Worm (Caenorhabditis elegans) whole organism, L2 larva: Measurements from ENCODE around the gene K01H12.4.

Experiments
- ama-1 ChIP-seq: fragments of 150-350 bp; optimal IDR thresholded peaks from 2 replicates; lab custom pipeline; 2018; ENCODE audit warnings: inconsistent platforms
- ceh-82 ChIP-seq: fragments of 150-350 bp; optimal IDR thresholded peaks from 2 replicates; lab custom pipeline; 2014; ENCODE audit warnings: missing biosample characterization, missing genetic modification characterization
- dmd-4 ChIP-seq: sonication (generic microtip); optimal IDR thresholded peaks from 2 replicates; lab custom pipeline; 2017; ENCODE audit warnings: missing biosample characterization, missing genetic modification characterization
- lin-11 ChIP-seq: fragments of 150-350 bp; sonication (generic microtip); optimal IDR thresholded peaks from 2 replicates; lab custom pipeline; 2014; ENCODE audit warnings: missing biosample characterization, missing genetic modification characterization, inconsistent platforms, mixed read lengths
- lsy-2 ChIP-seq, 2 experiments: fragments of 150-350 bp in 1 of 2; sonication (generic microtip) in 1 of 2; optimal IDR thresholded peaks; 2 replicates each; lab custom pipeline; 2014 to 2017; ENCODE audit warnings: missing biosample characterization in 2 of 2, missing genetic modification characterization in 2 of 2
- nhr-237 ChIP-seq: fragments of 150-350 bp; optimal IDR thresholded peaks from 2 replicates; lab custom pipeline; 2014; ENCODE audit warnings: missing biosample characterization, missing genetic modification characterization
- zag-1 ChIP-seq: fragments of 150-350 bp; optimal IDR thresholded peaks from 2 replicates; lab custom pipeline; 2014; ENCODE audit warnings: missing biosample characterization, missing genetic modification characterization
- ztf-11 ChIP-seq: sonication (generic microtip); optimal IDR thresholded peaks from 2 replicates; lab custom pipeline; 2017; ENCODE audit warnings: missing biosample characterization, missing genetic modification characterization
- ztf-4 ChIP-seq: fragments of 150-350 bp; optimal IDR thresholded peaks from 2 replicates; lab custom pipeline; 2014; ENCODE audit warnings: missing biosample characterization, missing genetic modification characterization

ce11 chrIV:9696513-9696912 lies 16.4 kb upstream of the K01H12.4 start:
- TF ChIP-seq ztf-11 (tag; lab: Kevin White, UChicago): no peak
- TF ChIP-seq ztf-4: no peak
- TF ChIP-seq dmd-4 (tag; lab: Kevin White, UChicago): no peak
- TF ChIP-seq ceh-82 (tag; lab: Kevin White, UChicago): no peak
- no peak for TF ChIP-seq ama-1 (lab: Kevin White, UChicago)
- no peak for TF ChIP-seq nhr-237
- TF ChIP-seq lin-11 (tag; lab: Kevin White, UChicago): no peak
- no peak for TF ChIP-seq lsy-2 (tag; optimal IDR thresholded peaks at IDR 0.05; lab: Kevin White, UChicago)
- no peak for TF ChIP-seq zag-1
